Worm (Caenorhabditis elegans) whole organism, L1 larva: ENCODE results near the gene enol-1.

ENCODE experiments used
- Y116A8C.19 ChIP-seq: sonication (generic microtip); optimal IDR thresholded peaks from 2 replicates; lab custom pipeline; 2016; ENCODE audit warnings: missing compliant biosample characterization, missing genetic modification characterization, borderline replicate concordance
- blmp-1 ChIP-seq: fragments of 150-350 bp; optimal IDR thresholded peaks from 2 replicates; lab custom pipeline; 2014; ENCODE audit warnings: missing biosample characterization, missing genetic modification characterization
- ceh-88 ChIP-seq: fragments of 200-800 bp; sonication (Bioruptor generic); IDR thresholded peaks from 2 replicates; pipeline ENCODE4 v1.3.6; 2022; ENCODE audit warnings: missing genetic modification characterization, missing compliant biosample characterization
- ceh-90 ChIP-seq: sonication (generic microtip); optimal IDR thresholded peaks from 2 replicates; lab custom pipeline; 2016; ENCODE audit warnings: missing genetic modification characterization, missing compliant biosample characterization
- ces-1 ChIP-seq: fragments of 150-350 bp; optimal IDR thresholded peaks from 2 replicates; lab custom pipeline; 2014; ENCODE audit warnings: missing biosample characterization, missing genetic modification reagents, missing genetic modification characterization
- dpl-1 ChIP-seq, 3 experiments: fragments of 150-350 bp in 2 of 3; sonication (generic microtip) in 1 of 3; optimal IDR thresholded peaks; 2 replicates each; lab custom pipeline; 2014 to 2017; ENCODE audit warnings: missing biosample characterization in 3 of 3, missing genetic modification characterization in 3 of 3, missing genetic modification reagents in 3 of 3
- dsc-1 ChIP-seq: sonication (generic microtip); optimal IDR thresholded peaks from 2 replicates; lab custom pipeline; 2016; ENCODE audit warnings: mild to moderate bottlenecking, missing genetic modification characterization, missing compliant biosample characterization
- efl-1 ChIP-seq, 4 experiments: fragments of 150-350 bp; optimal IDR thresholded peaks in 3 of 4; peaks in 1 of 4; 1 replicate in 1 of 4; 2 replicates in 3 of 4; lab custom pipeline; 2014; ENCODE audit warnings: missing biosample characterization in 2 of 4, missing genetic modification characterization in 2 of 4, missing genetic modification reagents in 2 of 4
- efl-3 ChIP-seq: fragments of 200-800 bp; sonication (Bioruptor generic); optimal IDR thresholded peaks from 2 replicates; lab custom pipeline; 2018; ENCODE audit warnings: mild to moderate bottlenecking, missing genetic modification characterization, missing compliant biosample characterization
- egl-13 ChIP-seq: sonication (generic microtip); optimal IDR thresholded peaks from 2 replicates; lab custom pipeline; 2016; ENCODE audit warnings: missing genotype, missing genetic modification reagents, missing genetic modification characterization, missing compliant biosample characterization
- egl-27 ChIP-seq, 2 experiments: fragments of 150-350 bp in 1 of 2; sonication (generic microtip); optimal IDR thresholded peaks; 3 replicates each; lab custom pipeline; 2017 to 2018; ENCODE audit warnings: missing biosample characterization in 2 of 2, missing genetic modification characterization in 2 of 2, missing genetic modification reagents in 2 of 2
- elt-3 ChIP-seq, 6 experiments: fragments of 150-350 bp in 1 of 6; sonication (generic microtip); optimal IDR thresholded peaks; 2 replicates each; lab custom pipeline; 2017 to 2018; ENCODE audit warnings: missing biosample characterization in 6 of 6, missing genetic modification characterization in 6 of 6, inconsistent platforms in 1 of 6
- fkh-10 ChIP-seq: sonication (generic microtip); optimal IDR thresholded peaks from 2 replicates; lab custom pipeline; 2017; ENCODE audit warnings: missing biosample characterization, missing genetic modification reagents, missing genetic modification characterization
- fkh-8 ChIP-seq: sonication (generic microtip); optimal IDR thresholded peaks from 2 replicates; lab custom pipeline; 2016; ENCODE audit warnings: mild to moderate bottlenecking, missing genetic modification characterization, missing compliant biosample characterization
- fos-1 ChIP-seq: fragments of 150-350 bp; optimal IDR thresholded peaks from 2 replicates; lab custom pipeline; 2014; ENCODE audit warnings: missing biosample characterization, missing genetic modification characterization
- hlh-4 ChIP-seq: sonication (generic microtip); optimal IDR thresholded peaks from 2 replicates; lab custom pipeline; 2016; ENCODE audit warnings: mild to moderate bottlenecking, missing genetic modification characterization, missing compliant biosample characterization
- hpl-2 ChIP-seq: fragments of 150-350 bp; optimal IDR thresholded peaks from 2 replicates; lab custom pipeline; 2014; ENCODE audit warnings: missing biosample characterization, missing genetic modification reagents, missing genetic modification characterization
- irx-1 ChIP-seq: sonication (generic microtip); optimal IDR thresholded peaks from 2 replicates; lab custom pipeline; 2016; ENCODE audit warnings: missing genetic modification characterization, missing compliant biosample characterization
- lin-13 ChIP-seq: fragments of 150-350 bp; optimal IDR thresholded peaks from 2 replicates; lab custom pipeline; 2014; ENCODE audit warnings: missing biosample characterization, missing genetic modification reagents, missing genetic modification characterization
- lin-14 ChIP-seq: fragments of 200-800 bp; sonication (Bioruptor generic); optimal IDR thresholded peaks from 2 replicates; lab custom pipeline; 2018; ENCODE audit warnings: mild to moderate bottlenecking, missing genetic modification characterization, moderate library complexity, missing compliant biosample characterization
- lin-35 ChIP-seq, 2 experiments: fragments of 150-350 bp; optimal IDR thresholded peaks; 2 replicates each; lab custom pipeline; 2014; ENCODE audit warnings: missing biosample characterization in 2 of 2, missing genetic modification characterization in 2 of 2, missing genetic modification reagents in 2 of 2
- lsy-2 ChIP-seq, 2 experiments: fragments of 150-350 bp; optimal IDR thresholded peaks; 2 replicates each; lab custom pipeline; 2014; ENCODE audit warnings: missing biosample characterization in 2 of 2, missing genetic modification characterization in 2 of 2
- mab-9 ChIP-seq: fragments of 200-800 bp; sonication (Bioruptor generic); IDR thresholded peaks from 2 replicates; pipeline ENCODE4 v1.3.6; 2022; ENCODE audit warnings: missing genetic modification reagents, missing genetic modification characterization, missing compliant biosample characterization
- mdl-1 ChIP-seq, 2 experiments: fragments of 150-350 bp; optimal IDR thresholded peaks; 2 replicates each; lab custom pipeline; 2014 to 2017; ENCODE audit warnings: missing biosample characterization in 2 of 2, missing genetic modification characterization in 2 of 2, inconsistent platforms in 1 of 2
- mep-1 ChIP-seq: fragments of 150-350 bp; optimal IDR thresholded peaks from 2 replicates; lab custom pipeline; 2014; ENCODE audit warnings: missing biosample characterization, missing genetic modification characterization
- nhr-12 ChIP-seq: sonication (generic microtip); optimal IDR thresholded peaks from 2 replicates; lab custom pipeline; 2017; ENCODE audit warnings: missing biosample characterization, missing genetic modification characterization
- nhr-19 ChIP-seq: fragments of 200-800 bp; sonication (Bioruptor generic); conservative IDR thresholded peaks from 2 replicates; pipeline ENCODE4 v1.3.6; 2022; ENCODE audit warnings: missing genetic modification characterization, missing compliant biosample characterization
- nhr-20 ChIP-seq: sonication (generic microtip); optimal IDR thresholded peaks from 2 replicates; lab custom pipeline; 2016; ENCODE audit warnings: mild to moderate bottlenecking, missing genetic modification characterization, missing compliant biosample characterization
- nhr-237 ChIP-seq: fragments of 150-350 bp; optimal IDR thresholded peaks from 2 replicates; lab custom pipeline; 2014; ENCODE audit warnings: missing biosample characterization, missing genetic modification characterization
- nhr-47 ChIP-seq: sonication (generic microtip); optimal IDR thresholded peaks from 2 replicates; lab custom pipeline; 2016; ENCODE audit warnings: mild to moderate bottlenecking, missing genetic modification characterization, moderate library complexity, missing compliant biosample characterization
- nhr-71 ChIP-seq: sonication (generic microtip); optimal IDR thresholded peaks from 2 replicates; lab custom pipeline; 2016; ENCODE audit warnings: mild to moderate bottlenecking, missing genetic modification characterization, moderate library complexity, missing compliant biosample characterization
- nhr-76 ChIP-seq: sonication (generic microtip); optimal IDR thresholded peaks from 2 replicates; lab custom pipeline; 2017; ENCODE audit warnings: missing biosample characterization, missing genetic modification characterization
- nhr-90 ChIP-seq: sonication (generic microtip); optimal IDR thresholded peaks from 2 replicates; lab custom pipeline; 2016; ENCODE audit warnings: mild to moderate bottlenecking, missing genetic modification characterization, missing compliant biosample characterization; ENCODE audit not compliant: poor library complexity
- rnt-1 ChIP-seq: sonication (generic microtip); optimal IDR thresholded peaks from 2 replicates; lab custom pipeline; 2016; ENCODE audit warnings: mild to moderate bottlenecking, missing genetic modification characterization, moderate library complexity, missing compliant biosample characterization
- snu-23 ChIP-seq: sonication (generic microtip); optimal IDR thresholded peaks from 2 replicates; lab custom pipeline; 2016; ENCODE audit warnings: missing genetic modification characterization, missing compliant biosample characterization
- sup-37 ChIP-seq: fragments of 200-800 bp; sonication (Bioruptor generic); optimal IDR thresholded peaks from 2 replicates; lab custom pipeline; 2018; ENCODE audit warnings: mild to moderate bottlenecking, missing genetic modification characterization, missing compliant biosample characterization
- swsn-7 ChIP-seq: sonication (generic microtip); optimal IDR thresholded peaks from 2 replicates; lab custom pipeline; 2016; ENCODE audit warnings: missing genetic modification characterization, missing compliant biosample characterization
- tbx-2 ChIP-seq: sonication (generic microtip); optimal IDR thresholded peaks from 2 replicates; lab custom pipeline; 2016; ENCODE audit warnings: missing genetic modification characterization, missing compliant biosample characterization
- unc-130 ChIP-seq: fragments of 150-350 bp; optimal IDR thresholded peaks from 2 replicates; lab custom pipeline; 2017; ENCODE audit warnings: missing biosample characterization, missing genetic modification characterization, inconsistent platforms
- unc-62 ChIP-seq: fragments of 150-350 bp; optimal IDR thresholded peaks from 2 replicates; lab custom pipeline; 2014; ENCODE audit warnings: missing biosample characterization, missing genetic modification reagents, missing genetic modification characterization
- unc-86 ChIP-seq: sonication (generic microtip); optimal IDR thresholded peaks from 2 replicates; lab custom pipeline; 2016; ENCODE audit warnings: missing genetic modification characterization, missing compliant biosample characterization
- unc-98 ChIP-seq: fragments of 200-800 bp; sonication (Bioruptor generic); IDR thresholded peaks from 2 replicates; pipeline ENCODE4 v1.3.6; 2022; ENCODE audit warnings: missing genetic modification characterization, missing compliant biosample characterization
- ztf-4 ChIP-seq: fragments of 150-350 bp; optimal IDR thresholded peaks from 2 replicates; lab custom pipeline; 2014; ENCODE audit warnings: missing biosample characterization, missing genetic modification characterization

enol-1 gene

ce11 chrII:8948640-8949039 lies 17.8 kb downstream of the enol-1 start:
- TF ChIP-seq lin-35 (GFP tag; optimal IDR thresholded peaks at IDR 0.05; lab: Kevin White, UChicago) (no peak), fkh-10 (GFP tag; lab: Kevin White, UChicago) (peak; percentile 34), lsy-2 (tag; optimal IDR thresholded peaks at IDR 0.05; lab: Kevin White, UChicago) (no peak), unc-98 (no peak), dpl-1 (GFP tag; optimal IDR thresholded peaks at IDR 0.05; lab: Kevin White, UChicago) (no peak), fos-1 (tag; lab: Kevin White, UChicago) (no peak), sup-37 (no peak), ceh-90 (no peak), efl-1 (optimal IDR thresholded peaks at IDR 0.05; lab: Kevin White, UChicago) (no peak), efl-1 (GFP tag; optimal IDR thresholded peaks at IDR 0.05 in 1 of 2; lab: Kevin White, UChicago) (no peak), mab-9 (no peak), dsc-1 (peak; percentile 54), egl-13 (no peak), lin-14 (peak; percentile 30), efl-3 (GFP tag; lab: Kevin White, UChicago) (no peak)

- TF ChIP-seq unc-86 (peak; percentile 65), lin-14 (peak; percentile 29), nhr-20 (tag; lab: Kevin White, UChicago) (no peak)
Measured at ce11 chrII:8951270-8951669, 20.5 kb downstream of the enol-1 start.

ce11 chrII:8953703-8954102 lies 22.9 kb downstream of the enol-1 start:
- TF ChIP-seq egl-13 (no peak), blmp-1 (tag; lab: Kevin White, UChicago) (peak; percentile 85)
- TF ChIP-seq, all 84 proteins: peak for 1

- TF ChIP-seq Y116A8C.19 (no peak), ces-1 (GFP tag; lab: Kevin White, UChicago) (peak; percentile 6), egl-27 (tag; optimal IDR thresholded peaks at IDR 0.05; lab: Kevin White, UChicago) (no peak), lin-35 (GFP tag; optimal IDR thresholded peaks at IDR 0.05; lab: Kevin White, UChicago) (no peak), unc-62 (GFP tag; lab: Kevin White, UChicago) (no peak), mdl-1 (tag; optimal IDR thresholded peaks at IDR 0.05; lab: Kevin White, UChicago) (no peak), elt-3 (tag; optimal IDR thresholded peaks at IDR 0.05; lab: Kevin White, UChicago) (no peak), snu-23 (no peak), irx-1 (tag; lab: Kevin White, UChicago) (no peak), blmp-1 (tag; lab: Kevin White, UChicago) (no peak), nhr-47 (tag; lab: Kevin White, UChicago) (peak; percentile 3), nhr-12 (tag; lab: Kevin White, UChicago) (no peak), lin-14 (peak; percentile 61)
Measured at ce11 chrII:8956896-8957295, 26.1 kb downstream of the enol-1 start.

- TF ChIP-seq nhr-19 (GFP tag; lab: Robert Waterston, UW) (peak; percentile 66), efl-3 (GFP tag; lab: Kevin White, UChicago) (no peak), blmp-1 (tag; lab: Kevin White, UChicago) (peak; percentile 81), tbx-2 (peak; percentile 35), nhr-237 (tag; lab: Kevin White, UChicago) (no peak), lin-13 (GFP tag; lab: Kevin White, UChicago) (peak; percentile 15), nhr-76 (tag; lab: Kevin White, UChicago) (no peak), nhr-20 (tag; lab: Kevin White, UChicago) (peak; percentile 53), lsy-2 (tag; optimal IDR thresholded peaks at IDR 0.05; lab: Kevin White, UChicago) (peak; percentile 33 to 71), fkh-8 (tag; lab: Kevin White, UChicago) (no peak), ceh-90 (no peak), lin-14 (peak; percentile 77), mdl-1 (tag; optimal IDR thresholded peaks at IDR 0.05; lab: Kevin White, UChicago) (peak in 1 of 2 experiments; percentile 63), ztf-4 (tag; lab: Kevin White, UChicago) (no peak), hpl-2 (GFP tag; lab: Kevin White, UChicago) (no peak), fos-1 (tag; lab: Kevin White, UChicago) (no peak), hlh-4 (tag; lab: Kevin White, UChicago) (no peak), snu-23 (peak; percentile 55), rnt-1 (tag; lab: Kevin White, UChicago) (peak; percentile 74), efl-1 (optimal IDR thresholded peaks at IDR 0.05; lab: Kevin White, UChicago) (peak in 1 of 2 experiments; percentile 32), efl-1 (GFP tag; optimal IDR thresholded peaks at IDR 0.05 in 1 of 2; lab: Kevin White, UChicago) (no peak), mep-1 (no peak), irx-1 (tag; lab: Kevin White, UChicago) (no peak), nhr-90 (tag; lab: Kevin White, UChicago) (no peak), unc-130 (tag; lab: Kevin White, UChicago) (peak; percentile 92), swsn-7 (no peak), unc-98 (0 out of 2 replicates have a peak, but pooled peaks have one; percentile 3), nhr-71 (tag; lab: Kevin White, UChicago) (peak; percentile 89), ceh-88 (GFP tag; lab: Robert Waterston, UW) (no peak)
Measured at ce11 chrII:8959081-8959480, 28.3 kb downstream of the enol-1 start.
